Worm (Caenorhabditis elegans): ENCODE measurements around the gene Y53G8AL.1.

Y53G8AL.1 gene

DNA sequence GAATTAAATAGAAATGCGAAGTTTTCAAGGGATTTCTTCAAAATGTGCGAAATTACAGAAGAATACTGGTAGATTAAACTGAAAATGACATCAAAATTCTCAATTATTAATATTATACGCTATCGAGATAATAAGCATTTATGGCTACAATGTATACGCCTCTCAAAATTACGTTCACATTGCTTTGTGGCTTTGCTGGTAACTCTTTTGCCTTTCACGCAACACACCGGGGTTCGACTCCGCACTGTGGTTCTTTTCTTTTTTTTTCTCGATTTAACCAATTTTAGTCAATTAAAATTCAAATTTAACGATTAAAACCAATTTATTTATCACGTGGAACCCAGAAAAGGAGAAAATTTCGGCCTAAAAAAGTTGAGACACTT, 16.1 kb downstream of the Y53G8AL.1 start (continued):
- TF ChIP-seq dmd-9 (GFP tag; IDR thresholded peaks at IDR 0.05) (0 out of 2 replicates have a peak, but pooled peaks have one; percentile 19), ztf-11 (tag; optimal IDR thresholded peaks at IDR 0.05) (no peak), F10B5.3 (tag; optimal IDR thresholded peaks at IDR 0.05) (peak; percentile 59)

DNA sequence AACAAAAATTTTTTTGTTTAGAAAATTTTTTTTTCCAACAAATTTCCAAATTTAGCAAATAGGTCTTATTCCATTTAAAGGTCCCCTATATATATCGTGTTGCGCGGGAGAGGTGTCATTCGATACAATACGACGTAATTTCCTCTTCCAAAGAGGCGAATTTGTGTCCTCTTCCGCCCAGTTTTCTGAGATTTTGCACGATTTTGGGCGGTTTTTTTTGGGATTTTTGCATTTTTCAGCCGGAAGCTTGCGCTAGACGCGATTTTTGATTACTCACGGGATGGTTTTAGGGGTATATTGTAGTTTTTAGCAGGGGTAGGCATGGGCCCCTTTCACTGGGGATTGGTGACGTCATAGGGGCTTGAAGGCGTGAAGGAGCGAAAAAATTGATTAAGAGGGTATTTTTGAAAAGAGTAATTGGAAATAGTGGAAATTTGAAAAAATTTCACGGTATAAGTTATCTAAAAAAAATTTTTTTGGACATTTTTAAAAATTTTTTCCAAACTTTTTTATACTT, 17.8 kb downstream of the Y53G8AL.1 start, which contains the start of gene Y53G8AL.4:
Gene Y53G8AL.4, minus strand, starts transcription at position 51 of the 517 bp plus-strand sequence.
- TF ChIP-seq hlh-11 (tag; optimal IDR thresholded peaks at IDR 0.05) (no peak), snpc-4 (tag; optimal IDR thresholded peaks at IDR 0.05) (no peak), aha-1 (tag) (peak; percentile 66)

ce11 chrIII:3253043-3253442, 20.1 kb downstream of the Y53G8AL.1 start, which contains the start of gene Y53G8AL.3:
TSS of gene Y53G8AL.3 (minus strand) at chrIII:3253143.
- TF ChIP-seq skn-1 (tag; optimal IDR thresholded peaks at IDR 0.05) (no peak), snpc-1.2 (GFP tag; IDR thresholded peaks at IDR 0.05) (no peak), lsy-2 (tag; optimal IDR thresholded peaks at IDR 0.05) (no peak), F37D6.2 (tag; optimal IDR thresholded peaks at IDR 0.05) (no peak), Y105C5A.15 (GFP tag; IDR thresholded peaks at IDR 0.05) (no peak), daf-12 (tag; optimal IDR thresholded peaks at IDR 0.05) (no peak), mdt-29 (GFP tag; IDR thresholded peaks at IDR 0.05) (no peak), zfp-2 (tag; optimal IDR thresholded peaks at IDR 0.05) (no peak), jun-1 (tag; optimal IDR thresholded peaks at IDR 0.05) (no peak), ceh-62 (tag; optimal IDR thresholded peaks at IDR 0.05) (no peak), hlh-11 (tag; optimal IDR thresholded peaks at IDR 0.05) (no peak), Y48G9A.11 (GFP tag; IDR thresholded peaks at IDR 0.05) (no peak), lin-13 (GFP tag; optimal IDR thresholded peaks at IDR 0.05) (no peak), T20F7.1 (GFP tag; optimal IDR thresholded peaks at IDR 0.05) (no peak)

DNA sequence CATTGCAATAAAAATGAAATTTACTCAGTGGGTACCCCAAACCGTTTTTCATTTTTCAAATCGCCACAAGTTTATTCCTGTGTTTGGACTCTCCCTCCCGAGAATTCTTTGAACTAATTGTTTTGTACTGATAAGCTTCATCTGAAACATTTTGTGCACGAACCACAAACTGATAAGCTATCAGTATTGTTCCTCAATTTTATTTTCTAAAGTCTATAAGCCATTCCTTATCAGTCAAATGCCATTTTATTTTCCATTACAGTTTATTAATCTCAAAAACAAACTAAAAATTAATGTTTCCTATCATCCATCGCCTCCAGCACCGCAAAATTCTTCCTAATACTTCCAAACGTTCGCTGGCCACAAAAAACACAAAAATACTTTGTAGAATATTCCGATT, 20.8 kb downstream of the Y53G8AL.1 start:
- no peak for TF ChIP-seq nhr-6 (tag; optimal IDR thresholded peaks at IDR 0.05)
- peak; percentile 98 for TF ChIP-seq nhr-28 (tag; optimal IDR thresholded peaks at IDR 0.05)
- TF ChIP-seq nhr-25 (tag; optimal IDR thresholded peaks at IDR 0.05; ENCODE audit: borderline replicate concordance, insufficient read depth) = no peak
- TF ChIP-seq hlh-11 (tag; optimal IDR thresholded peaks at IDR 0.05) = peak; percentile 77
- TF ChIP-seq lin-1 (GFP tag; IDR thresholded peaks at IDR 0.05) = peak; percentile 76
- peak; percentile 82 for TF ChIP-seq dve-1 (tag; optimal IDR thresholded peaks at IDR 0.05; ENCODE audit: insufficient read depth)
- TF ChIP-seq mxl-3 (GFP tag; optimal IDR thresholded peaks at IDR 0.05) = peak; percentile 7
- peak; percentile 84 for TF ChIP-seq nhr-77 (tag; optimal IDR thresholded peaks at IDR 0.05)
- no peak for TF ChIP-seq zfp-3 (GFP tag; conservative IDR thresholded peaks at IDR 0.05)
- TF ChIP-seq lin-29 (GFP tag; IDR thresholded peaks at IDR 0.05) = no peak
- TF ChIP-seq dmd-6 (GFP tag; IDR thresholded peaks at IDR 0.05) = peak; percentile 87
- no peak for TF ChIP-seq daf-16 (GFP tag; optimal IDR thresholded peaks at IDR 0.05)
- TF ChIP-seq daf-16 (tag; optimal IDR thresholded peaks at IDR 0.05) = peak; percentile 92
- TF ChIP-seq php-3 (GFP tag; IDR thresholded peaks at IDR 0.05) = peak; percentile 69
- peak; percentile 99 for TF ChIP-seq pqm-1 (tag; optimal IDR thresholded peaks at IDR 0.05)
- TF ChIP-seq set-16 (GFP tag; IDR thresholded peaks at IDR 0.05) = no peak

DNA sequence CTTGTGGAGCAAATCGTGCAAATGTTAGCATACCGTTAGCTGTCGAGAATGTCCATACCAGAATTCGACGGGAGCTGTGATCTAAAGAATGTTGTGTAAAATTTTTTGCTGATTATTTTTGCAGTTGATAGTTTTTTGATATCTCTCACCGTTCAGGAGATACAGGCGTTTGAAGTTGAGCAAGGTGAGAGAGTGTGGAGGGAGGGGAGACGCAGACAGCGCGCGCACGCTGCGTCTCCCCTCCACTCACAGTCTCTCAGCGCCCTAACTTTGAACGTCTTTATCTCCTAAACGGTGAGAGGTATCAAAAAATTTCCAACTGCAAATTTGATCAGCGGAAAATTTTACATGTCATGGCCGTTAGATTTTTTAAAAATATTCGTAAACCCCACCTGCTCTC, 22.1 kb downstream of the Y53G8AL.1 start:
- TF ChIP-seq lin-15B (tag; optimal IDR thresholded peaks at IDR 0.05) = no peak
- no peak for TF ChIP-seq mxl-3 (GFP tag; optimal IDR thresholded peaks at IDR 0.05)
- no peak for TF ChIP-seq php-3 (GFP tag; IDR thresholded peaks at IDR 0.05)
- no peak for TF ChIP-seq nhr-76 (tag; optimal IDR thresholded peaks at IDR 0.05)
- TF ChIP-seq cey-2 (tag; optimal IDR thresholded peaks at IDR 0.05; ENCODE audit: borderline replicate concordance, insufficient read depth) = no peak
- TF ChIP-seq madf-5 (GFP tag; IDR thresholded peaks at IDR 0.05) = no peak
- TF ChIP-seq mdl-1 (tag; optimal IDR thresholded peaks at IDR 0.05) = no peak
- TF ChIP-seq aly-2 (tag; optimal IDR thresholded peaks at IDR 0.05) = no peak
- no peak for TF ChIP-seq snpc-4 (tag; optimal IDR thresholded peaks at IDR 0.05)
- no peak for TF ChIP-seq T20F7.1 (GFP tag; optimal IDR thresholded peaks at IDR 0.05)
- TF ChIP-seq F49E8.2 (tag; optimal IDR thresholded peaks at IDR 0.05; ENCODE audit: borderline replicate concordance) = no peak
- TF ChIP-seq unc-39 (tag; optimal IDR thresholded peaks at IDR 0.05) = no peak

Measured in whole organism, L4 larva.